Fruit fly (Drosophila melanogaster) whole organism, embryonic: Measurements from ENCODE around the gene Sf3a2.

Source experiments
- Ada2b ChIP-seq: fragments of 200-800 bp; sonication (Bioruptor generic); IDR thresholded peaks from 2 replicates; pipeline ENCODE4 v1.3.6; 2022; ENCODE audit warnings: missing biosample characterization, missing genetic modification characterization
- Bdp1 ChIP-seq: fragments of 200-800 bp; sonication (Bioruptor generic); optimal IDR thresholded peaks from 3 replicates; lab custom pipeline; 2016; ENCODE audit warnings: missing biosample characterization, missing genetic modification characterization
- C15 ChIP-seq: fragments of 200-800 bp; sonication (Bioruptor generic); IDR thresholded peaks from 3 replicates; pipeline ENCODE4 v1.3.6; 2022; ENCODE audit warnings: missing biosample characterization, missing genetic modification characterization
- CG11695 ChIP-seq: fragments of 200-800 bp; sonication (Bioruptor generic); IDR thresholded peaks from 3 replicates; pipeline ENCODE4 v1.3.6; 2022; ENCODE audit warnings: missing biosample characterization, missing genetic modification characterization
- CG11696 ChIP-seq: fragments of 200-800 bp; sonication (Bioruptor generic); IDR thresholded peaks from 2 replicates; pipeline ENCODE4 v1.3.6; 2022; ENCODE audit warnings: missing biosample characterization, missing genetic modification characterization
- CG11723 ChIP-seq: fragments of 200-800 bp; sonication (Bioruptor generic); optimal IDR thresholded peaks from 2 replicates; lab custom pipeline; 2017; ENCODE audit warnings: missing biosample characterization, mild to moderate bottlenecking, missing genetic modification characterization
- CG15601 ChIP-seq: fragments of 200-800 bp; sonication (Bioruptor generic); optimal IDR thresholded peaks from 3 replicates; lab custom pipeline; 2019; ENCODE audit warnings: missing biosample characterization, mild to moderate bottlenecking, missing genetic modification characterization, moderate library complexity
- CG17612 ChIP-seq: fragments of 200-800 bp; sonication (Bioruptor generic); IDR thresholded peaks from 2 replicates; pipeline ENCODE4 v1.3.6; 2022; ENCODE audit warnings: missing biosample characterization, missing genetic modification characterization
- CG17829 ChIP-seq: fragments of 200-800 bp; optimal IDR thresholded peaks from 2 replicates; lab custom pipeline; 2019; ENCODE audit warnings: missing biosample characterization, mild to moderate bottlenecking, missing genetic modification characterization, moderate library complexity
- CG18011 ChIP-seq: fragments of 200-800 bp; sonication (Bioruptor generic); optimal IDR thresholded peaks from 2 replicates; lab custom pipeline; 2017; ENCODE audit warnings: missing biosample characterization, missing genetic modification characterization, mild to moderate bottlenecking, moderate library complexity, missing genotype
- CG18619 ChIP-seq: fragments of 200-800 bp; sonication (Bioruptor generic); optimal IDR thresholded peaks from 3 replicates; lab custom pipeline; 2017; ENCODE audit warnings: missing biosample characterization, mild to moderate bottlenecking, missing genetic modification characterization
- CG2116 ChIP-seq: fragments of 200-800 bp; sonication (Bioruptor generic); optimal IDR thresholded peaks from 3 replicates; lab custom pipeline; 2018; ENCODE audit warnings: missing biosample characterization, mild to moderate bottlenecking, missing genetic modification characterization
- CG33213 ChIP-seq: fragments of 200-800 bp; sonication (Bioruptor generic); optimal IDR thresholded peaks from 3 replicates; lab custom pipeline; 2016; ENCODE audit warnings: missing biosample characterization, missing genetic modification characterization
- CG6765 ChIP-seq: fragments of 200-800 bp; sonication (Bioruptor generic); optimal IDR thresholded peaks from 3 replicates; lab custom pipeline; 2017; ENCODE audit warnings: missing biosample characterization, mild to moderate bottlenecking, missing genetic modification characterization
- CG7928 ChIP-seq: fragments of 200-800 bp; sonication (Bioruptor generic); optimal IDR thresholded peaks from 2 replicates; lab custom pipeline; 2017; ENCODE audit warnings: missing biosample characterization, mild to moderate bottlenecking, missing genetic modification characterization
- CkIIα-i1 ChIP-seq: fragments of 200-800 bp; sonication (Bioruptor generic); IDR thresholded peaks from 2 replicates; pipeline ENCODE4 v1.3.6; 2022; ENCODE audit warnings: missing biosample characterization, missing genetic modification characterization
- Dfd ChIP-seq, 2 experiments: fragments of >200 bp; optimal IDR thresholded peaks; 2 replicates each; lab custom pipeline; 2017; ENCODE audit warnings: missing biosample characterization in 2 of 2, missing genetic modification characterization in 2 of 2
- Ets65A ChIP-seq: fragments of 200-800 bp; sonication (Bioruptor generic); peaks from one replicate; lab custom pipeline; 2016; ENCODE audit warnings: missing biosample characterization, missing genetic modification characterization
- Ets97D ChIP-seq: fragments of 200-800 bp; sonication (Bioruptor generic); optimal IDR thresholded peaks from 3 replicates; lab custom pipeline; 2016; ENCODE audit warnings: missing biosample characterization, missing genetic modification characterization
- Hmr ChIP-seq: fragments of 200-800 bp; sonication (Bioruptor generic); optimal IDR thresholded peaks from 3 replicates; lab custom pipeline; 2017; ENCODE audit warnings: mild to moderate bottlenecking, missing biosample characterization, missing genetic modification reagents, missing genetic modification characterization
- Nf-YC ChIP-seq: fragments of 200-800 bp; optimal IDR thresholded peaks from 3 replicates; lab custom pipeline; 2019; ENCODE audit warnings: missing biosample characterization, mild to moderate bottlenecking, missing genetic modification characterization, moderate library complexity
- Oli ChIP-seq: fragments of 200-800 bp; sonication (Bioruptor generic); optimal IDR thresholded peaks from 2 replicates; lab custom pipeline; 2018; ENCODE audit warnings: missing biosample characterization, mild to moderate bottlenecking, missing genetic modification characterization, moderate library complexity
- Sox100B ChIP-seq: fragments of 200-800 bp; sonication (Bioruptor generic); optimal IDR thresholded peaks from 3 replicates; lab custom pipeline; 2018; ENCODE audit warnings: missing biosample characterization, mild to moderate bottlenecking, missing genetic modification characterization
- TFAM ChIP-seq: fragments of 200-800 bp; sonication (Bioruptor generic); optimal IDR thresholded peaks from 2 replicates; lab custom pipeline; 2017; ENCODE audit warnings: missing biosample characterization, missing genetic modification characterization, inconsistent platforms
- al ChIP-seq: fragments of 200-800 bp; sonication (Bioruptor generic); IDR thresholded peaks from 2 replicates; pipeline ENCODE4 v1.3.6; 2022; ENCODE audit warnings: missing biosample characterization, missing genetic modification characterization
- cad ChIP-seq: fragments of >200 bp; optimal IDR thresholded peaks from 2 replicates; lab custom pipeline; 2017; ENCODE audit warnings: missing biosample characterization, missing genetic modification characterization
- caup ChIP-seq: fragments of 200-800 bp; sonication (Bioruptor generic); optimal IDR thresholded peaks from 3 replicates; lab custom pipeline; 2017; ENCODE audit warnings: missing biosample characterization, mild to moderate bottlenecking, missing genetic modification characterization, moderate library complexity; ENCODE audit not compliant: severe bottlenecking
- chn ChIP-seq: fragments of 200-800 bp; sonication (Bioruptor generic); optimal IDR thresholded peaks from 2 replicates; lab custom pipeline; 2016; ENCODE audit warnings: missing biosample characterization, missing genetic modification characterization
- crc ChIP-seq: fragments of 200-800 bp; sonication (Bioruptor generic); optimal IDR thresholded peaks from 2 replicates; lab custom pipeline; 2016; ENCODE audit warnings: missing biosample characterization, missing genetic modification characterization
- dmrt99B ChIP-seq: fragments of 200-800 bp; sonication (Bioruptor generic); optimal IDR thresholded peaks from 2 replicates; lab custom pipeline; 2018; ENCODE audit warnings: missing biosample characterization, mild to moderate bottlenecking, missing genetic modification characterization, moderate library complexity
- fd3F ChIP-seq: fragments of 200-800 bp; sonication (Bioruptor generic); optimal IDR thresholded peaks from 2 replicates; lab custom pipeline; 2018; ENCODE audit warnings: missing biosample characterization, mild to moderate bottlenecking, missing genetic modification characterization, moderate library complexity
- fu2 ChIP-seq: fragments of 200-800 bp; sonication (Bioruptor generic); optimal IDR thresholded peaks from 2 replicates; lab custom pipeline; 2016; ENCODE audit warnings: missing biosample characterization, missing genetic modification characterization
- insv ChIP-seq, 2 experiments: fragments of 200-800 bp; sonication (Bioruptor generic); optimal IDR thresholded peaks; 3 replicates each; lab custom pipeline; 2016 to 2018; ENCODE audit warnings: missing biosample characterization in 2 of 2, missing genetic modification characterization in 2 of 2
- lbe ChIP-seq: fragments of 200-800 bp; sonication (Bioruptor generic); optimal IDR thresholded peaks from 2 replicates; lab custom pipeline; 2016; ENCODE audit warnings: missing biosample characterization, mild to moderate bottlenecking, missing genetic modification characterization
- nom ChIP-seq: fragments of 200-800 bp; sonication (Bioruptor generic); optimal IDR thresholded peaks from 2 replicates; lab custom pipeline; 2017; ENCODE audit warnings: missing biosample characterization, missing genetic modification characterization, mild to moderate bottlenecking, moderate library complexity, missing genetic modification reagents
- pita ChIP-seq: fragments of 200-800 bp; sonication (Bioruptor generic); optimal IDR thresholded peaks from 2 replicates; lab custom pipeline; 2017; ENCODE audit warnings: missing biosample characterization, mild to moderate bottlenecking, missing genetic modification characterization
- prd ChIP-seq, 3 experiments: fragments of >200 bp in 2 of 3; fragments of 200-800 bp in 1 of 3; sonication (Bioruptor generic) in 1 of 3; optimal IDR thresholded peaks in 2 of 3; IDR thresholded peaks in 1 of 3; 2 replicates in 2 of 3; 3 replicates in 1 of 3; pipeline versions ENCODE4 v1.3.6 to Lab custom; 2017 to 2022; ENCODE audit warnings: missing biosample characterization in 1 of 3, missing genetic modification characterization in 1 of 3
- rib ChIP-seq: fragments of 200-800 bp; sonication (Bioruptor generic); IDR thresholded peaks from 2 replicates; pipeline ENCODE4 v1.3.6; 2022; ENCODE audit warnings: missing biosample characterization, missing genetic modification characterization
- ro ChIP-seq: fragments of 200-800 bp; sonication (Bioruptor generic); IDR thresholded peaks from 2 replicates; pipeline ENCODE4 v1.3.6; 2022; ENCODE audit warnings: missing biosample characterization, missing genetic modification characterization
- run ChIP-seq: fragments of 200-800 bp; sonication (Bioruptor generic); optimal IDR thresholded peaks from 3 replicates; lab custom pipeline; 2018; ENCODE audit warnings: missing biosample characterization, mild to moderate bottlenecking, missing genetic modification characterization
- schlank ChIP-seq: fragments of 200-800 bp; sonication (Bioruptor generic); optimal IDR thresholded peaks from 2 replicates; lab custom pipeline; 2018; ENCODE audit warnings: missing biosample characterization, mild to moderate bottlenecking, missing genetic modification characterization
- sens-2 ChIP-seq: fragments of 200-800 bp; sonication (Bioruptor generic); IDR thresholded peaks from 2 replicates; pipeline ENCODE4 v1.3.6; 2022; ENCODE audit warnings: missing biosample characterization, missing genetic modification characterization
- sim ChIP-seq: fragments of 200-800 bp; sonication (Bioruptor generic); IDR thresholded peaks from 2 replicates; pipeline ENCODE4 v1.3.6; 2022; ENCODE audit warnings: missing biosample characterization, missing genetic modification characterization
- sima ChIP-seq: fragments of 200-800 bp; sonication (Bioruptor generic); optimal IDR thresholded peaks from 2 replicates; lab custom pipeline; 2016; ENCODE audit warnings: missing biosample characterization, missing genetic modification characterization
- sob ChIP-seq: fragments of 200-800 bp; sonication (Bioruptor generic); IDR thresholded peaks from 2 replicates; pipeline ENCODE4 v1.3.6; 2022; ENCODE audit warnings: missing biosample characterization, missing genetic modification characterization
- sqz ChIP-seq: fragments of 200-800 bp; sonication (Bioruptor generic); optimal IDR thresholded peaks from 3 replicates; lab custom pipeline; 2018; ENCODE audit warnings: missing biosample characterization, mild to moderate bottlenecking, missing genetic modification characterization
- stwl ChIP-seq: fragments of 200-800 bp; sonication (Bioruptor generic); optimal IDR thresholded peaks from 3 replicates; lab custom pipeline; 2018; ENCODE audit warnings: missing biosample characterization, mild to moderate bottlenecking, missing genetic modification characterization, moderate library complexity
- unpg ChIP-seq: fragments of 200-800 bp; sonication (Bioruptor generic); optimal IDR thresholded peaks from 3 replicates; lab custom pipeline; 2018; ENCODE audit warnings: missing biosample characterization, mild to moderate bottlenecking, missing genetic modification characterization, moderate library complexity
- vvl ChIP-seq: fragments of 200-800 bp; sonication (Bioruptor generic); IDR thresholded peaks from 2 replicates; pipeline ENCODE4 v1.3.6; 2022; ENCODE audit warnings: missing biosample characterization, missing genetic modification characterization
- z ChIP-seq: fragments of 200-800 bp; sonication (Bioruptor generic); IDR thresholded peaks from 3 replicates; pipeline ENCODE4 v1.3.6; 2022; ENCODE audit warnings: missing biosample characterization, missing genetic modification characterization

Sf3a2 gene

dm6 chr3L:12772740-12773686 is 40.8 kb downstream of the Sf3a2 start, which contains the start of gene Hip1 (continued):
- no peak for TF ChIP-seq caup (GFP tag; lab: Kevin White, UChicago)
- no peak for TF ChIP-seq CG11723 (GFP tag; lab: Kevin White, UChicago)
- no peak for TF ChIP-seq lbe (GFP tag; lab: Kevin White, UChicago)
- TF ChIP-seq CG17829 (tag; lab: Kevin White, UChicago) = no peak
- no peak for TF ChIP-seq z (GFP tag; lab: Robert Waterston, UW)
- no peak for TF ChIP-seq Ets97D
- no peak for TF ChIP-seq unpg (GFP tag; lab: Kevin White, UChicago)
- TF ChIP-seq CG15601 (tag; lab: Kevin White, UChicago) = no peak
- TF ChIP-seq Hmr = no peak
- no peak for TF ChIP-seq schlank (tag; lab: Kevin White, UChicago)
- TF ChIP-seq Sox100B (GFP tag; lab: Kevin White, UChicago) = no peak
- no peak for TF ChIP-seq CG7928 (GFP tag; lab: Kevin White, UChicago)
- no peak for TF ChIP-seq CG11695 (GFP tag; lab: Robert Waterston, UW)
- no peak for TF ChIP-seq al
- TF ChIP-seq dmrt99B (tag; lab: Kevin White, UChicago) = no peak
- no peak for TF ChIP-seq CG18011
- no peak for TF ChIP-seq chn
- no peak for TF ChIP-seq crc
- peak; percentile 65 for TF ChIP-seq stwl (tag; lab: Kevin White, UChicago)
- TF ChIP-seq cad (GFP tag; lab: Kevin White, UChicago) = no peak
- TF ChIP-seq insv (GFP tag; optimal IDR thresholded peaks at IDR 0.05; lab: Kevin White, UChicago) = no peak
- no peak for TF ChIP-seq vvl (GFP tag; lab: Robert Waterston, UW)
- TF ChIP-seq sqz = no peak
- TF ChIP-seq run (tag; lab: Kevin White, UChicago) = no peak
- no peak for TF ChIP-seq Bdp1 (GFP tag; lab: Kevin White, UChicago)
- no peak for TF ChIP-seq Ets65A (GFP tag; lab: Kevin White, UChicago)
- TF ChIP-seq prd (optimal IDR thresholded peaks at IDR 0.05; lab: Kevin White, UChicago) = no peak
- no peak for TF ChIP-seq prd (GFP tag; IDR thresholded peaks at IDR 0.05; lab: Robert Waterston, UW)
- no peak for TF ChIP-seq CG6765 (GFP tag; lab: Kevin White, UChicago)
- TF ChIP-seq Oli (tag; lab: Kevin White, UChicago) = no peak
- no peak for TF ChIP-seq sima
- no peak for TF ChIP-seq fu2 (GFP tag; lab: Kevin White, UChicago)
- no peak for TF ChIP-seq ro (GFP tag; lab: Robert Waterston, UW)
- TF ChIP-seq sim (GFP tag; lab: Robert Waterston, UW) = no peak
- no peak for TF ChIP-seq pita (GFP tag; lab: Kevin White, UChicago)
- no peak for TF ChIP-seq Nf-YC (tag; lab: Kevin White, UChicago)
- TF ChIP-seq TFAM (GFP tag; lab: Kevin White, UChicago) = no peak
- no peak for TF ChIP-seq Ada2b (GFP tag; lab: Robert Waterston, UW)
- peak; percentile 66 for TF ChIP-seq CG2116 (GFP tag; lab: Kevin White, UChicago)
- TF ChIP-seq CG11696 = no peak
- no peak for TF ChIP-seq sob
- TF ChIP-seq CkIIα-i1 = no peak
- TF ChIP-seq CG18619 (GFP tag; lab: Kevin White, UChicago) = no peak
- TF ChIP-seq CG33213 (GFP tag; lab: Kevin White, UChicago) = no peak
- no peak for TF ChIP-seq fd3F (GFP tag; lab: Kevin White, UChicago)
- no peak for TF ChIP-seq nom (GFP tag; lab: Kevin White, UChicago)
- no peak for TF ChIP-seq rib (GFP tag; lab: Robert Waterston, UW)
- no peak for TF ChIP-seq C15 (GFP tag; lab: Robert Waterston, UW)
- TF ChIP-seq sens-2 = no peak
- TF ChIP-seq Dfd (GFP tag; optimal IDR thresholded peaks at IDR 0.05; lab: Kevin White, UChicago) = no peak
- TF ChIP-seq CG17612 = no peak
